Worm (Caenorhabditis elegans) whole organism, L4 larva: ENCODE data around the gene degt-1.

ENCODE experiments used
- F44E2.7 ChIP-seq: fragments of 200-800 bp; sonication (Bioruptor generic); IDR thresholded peaks from 2 replicates; pipeline ENCODE4 v2.1.2; 2022; ENCODE audit warnings: missing genetic modification characterization, missing compliant biosample characterization
- ctbp-1 ChIP-seq: fragments of 200-800 bp; sonication (Bioruptor generic); IDR thresholded peaks from 2 replicates; pipeline ENCODE4 v1.3.6; 2022; ENCODE audit warnings: missing genetic modification reagents, missing genetic modification characterization, missing compliant biosample characterization
- daf-19 ChIP-seq: fragments of 200-800 bp; sonication (Bioruptor generic); conservative IDR thresholded peaks from 2 replicates; pipeline ENCODE4 v1.3.6; 2022; ENCODE audit warnings: missing genetic modification characterization, missing compliant biosample characterization
- jun-1 ChIP-seq: fragments of 150-350 bp; optimal IDR thresholded peaks from 2 replicates; lab custom pipeline; 2014; ENCODE audit warnings: missing biosample characterization, missing genetic modification reagents, missing genetic modification characterization
- mdl-1 ChIP-seq, 2 experiments: fragments of 150-350 bp in 1 of 2; sonication (generic microtip) in 1 of 2; optimal IDR thresholded peaks; 2 replicates each; lab custom pipeline; 2014 to 2017; ENCODE audit warnings: missing biosample characterization in 2 of 2, missing genetic modification characterization in 2 of 2
- mxl-3 ChIP-seq: fragments of 200-800 bp; sonication (Bioruptor generic); optimal IDR thresholded peaks from 2 replicates; lab custom pipeline; 2018; ENCODE audit warnings: mild to moderate bottlenecking, missing genetic modification characterization, missing compliant biosample characterization
- nhr-28 ChIP-seq: fragments of 150-350 bp; optimal IDR thresholded peaks from 2 replicates; lab custom pipeline; 2014; ENCODE audit warnings: missing biosample characterization, missing genetic modification characterization
- pqm-1 ChIP-seq: sonication (generic microtip); optimal IDR thresholded peaks from 2 replicates; lab custom pipeline; 2017; ENCODE audit warnings: missing biosample characterization, missing genetic modification characterization
- spr-1 ChIP-seq: sonication (generic microtip); optimal IDR thresholded peaks from 2 replicates; lab custom pipeline; 2016; ENCODE audit warnings: mild to moderate bottlenecking, missing genetic modification characterization, missing compliant biosample characterization

ce11 chrV:10561632-10562031 is 21.5 kb downstream of the degt-1 start:
- TF ChIP-seq pqm-1 (no peak), spr-1 (tag; lab: Kevin White, UChicago) (no peak), mxl-3 (GFP tag; lab: Kevin White, UChicago) (no peak), nhr-28 (tag; lab: Kevin White, UChicago) (no peak), ctbp-1 (GFP tag; lab: Robert Waterston, UW) (no peak), jun-1 (tag; lab: Kevin White, UChicago) (no peak), daf-19 (GFP tag; lab: Robert Waterston, UW) (no peak), F44E2.7 (GFP tag; lab: Robert Waterston, UW) (no peak), mdl-1 (tag; optimal IDR thresholded peaks at IDR 0.05; lab: Kevin White, UChicago) (no peak)
